Worm (Caenorhabditis elegans): ENCODE measurements around the gene mrpl-10.

ce11 chrII:8238155-8238554 is 40.2 kb downstream of the mrpl-10 start, which contains the start of gene nlp-5:
- TF ChIP-seq klf-2 (GFP tag; conservative IDR thresholded peaks at IDR 0.05) (no peak), ztf-23 (GFP tag; IDR thresholded peaks at IDR 0.05) (no peak), flt-1 (GFP tag; IDR thresholded peaks at IDR 0.05) (no peak), med-1 (GFP tag; optimal IDR thresholded peaks at IDR 0.05; ENCODE audit: insufficient read depth) (no peak), ref-1 (GFP tag; conservative IDR thresholded peaks at IDR 0.05) (no peak), T22C8.4 (GFP tag; IDR thresholded peaks at IDR 0.05) (no peak)
